Worm (Caenorhabditis elegans) whole organism, midembryonic: ENCODE measurements around the gene eif-3.B.
"Not testable (repeated sequence)": the region's sequence is repeated elsewhere in the genome, so short reads cannot be mapped to it uniquely, and the experiment has no call there.

Source experiments
- cog-1 ChIP-seq: sonication (generic microtip); optimal IDR thresholded peaks from 2 replicates; lab custom pipeline; 2016; ENCODE audit warnings: missing genetic modification characterization, missing compliant biosample characterization
- flt-1 ChIP-seq: fragments of 200-800 bp; sonication (Bioruptor generic); IDR thresholded peaks from 2 replicates; pipeline ENCODE4 v1.3.6; 2022; ENCODE audit warnings: missing genetic modification characterization, missing compliant biosample characterization
- ztf-23 ChIP-seq: fragments of 200-800 bp; sonication (Bioruptor generic); IDR thresholded peaks from 2 replicates; pipeline ENCODE4 v1.3.6; 2022; ENCODE audit warnings: missing genetic modification reagents, missing genetic modification characterization, missing compliant biosample characterization

DNA sequence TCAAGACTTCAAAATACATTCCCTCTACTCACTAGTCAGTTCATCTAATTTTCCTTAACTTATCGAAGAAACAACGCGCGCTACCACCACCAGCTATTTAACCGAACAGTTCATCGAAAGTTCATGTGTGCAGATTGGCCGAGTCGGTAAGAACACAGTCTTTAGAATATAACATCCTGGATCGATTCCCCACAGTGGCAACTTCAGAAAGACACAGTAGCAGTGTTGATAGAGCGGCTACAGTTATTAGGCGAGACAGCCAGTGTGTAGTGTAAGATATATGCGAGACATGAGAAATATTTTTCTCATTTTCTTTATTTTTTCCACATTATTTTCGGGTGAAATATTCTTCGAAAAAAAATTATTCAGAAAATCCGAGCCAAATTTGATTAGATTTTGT, 7.3 kb downstream of the eif-3.B start:
- TF ChIP-seq ztf-23 (GFP tag; lab: Robert Waterston, UW); cog-1 (tag; lab: Kevin White, UChicago): not testable (repeated sequence)
- TF ChIP-seq flt-1 (GFP tag; lab: Robert Waterston, UW): 0 out of 2 replicates have a peak, but pooled peaks have one; percentile 21
